Worm (Caenorhabditis elegans): ENCODE measurements around the gene F13B6.3.

DNA sequence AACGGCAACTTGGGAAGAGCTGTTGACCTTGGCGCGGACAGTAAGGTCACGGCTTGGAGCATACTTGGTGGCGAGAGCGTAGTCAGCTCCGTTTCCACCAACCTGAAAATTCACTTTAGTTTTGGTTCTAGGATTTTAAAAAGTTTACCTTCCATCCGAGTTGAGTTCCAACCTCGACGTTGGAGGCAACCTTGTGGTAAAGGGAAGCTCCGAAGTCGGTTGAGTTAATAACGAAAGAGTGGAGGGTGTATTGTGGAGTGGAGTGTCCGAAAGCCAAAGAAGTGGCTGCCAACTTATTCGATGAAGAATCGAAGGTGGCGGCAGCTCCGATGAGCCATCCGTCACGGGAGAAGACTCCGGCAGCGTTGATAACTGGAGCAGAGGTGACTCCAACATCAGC is 41.0 kb upstream of the F13B6.3 start:
- no peak for TF ChIP-seq ama-1 (optimal IDR thresholded peaks at IDR 0.05)
- no peak for TF ChIP-seq ceh-16 (tag; optimal IDR thresholded peaks at IDR 0.05)
- TF ChIP-seq elt-3 (tag; optimal IDR thresholded peaks at IDR 0.05) = no peak
- no peak for TF ChIP-seq nhr-11 (tag; optimal IDR thresholded peaks at IDR 0.05)
- no peak for TF ChIP-seq mdl-1 (tag; optimal IDR thresholded peaks at IDR 0.05)
- TF ChIP-seq pha-4 (tag; optimal IDR thresholded peaks at IDR 0.05) = no peak
- TF ChIP-seq nhr-25 (tag; optimal IDR thresholded peaks at IDR 0.05) = no peak
- TF ChIP-seq aly-2 (tag; optimal IDR thresholded peaks at IDR 0.05) = no peak

Data from whole organism, L3 larva.